Fruit fly (Drosophila melanogaster) whole organism, embryonic: ENCODE data around the gene CG9286.

Source experiments
- Antp ChIP-seq: fragments of 200-800 bp; sonication (Bioruptor generic); optimal IDR thresholded peaks from 3 replicates; lab custom pipeline; 2016; ENCODE audit warnings: missing biosample characterization, missing genetic modification characterization
- Asciz ChIP-seq: fragments of 200-800 bp; sonication (Bioruptor generic); optimal IDR thresholded peaks from 2 replicates; lab custom pipeline; 2017; ENCODE audit warnings: missing biosample characterization, mild to moderate bottlenecking, missing genetic modification characterization, missing genetic modification reagents
- CG10431 ChIP-seq: fragments of 200-800 bp; sonication (Bioruptor generic); optimal IDR thresholded peaks from 3 replicates; lab custom pipeline; 2018; ENCODE audit warnings: missing biosample characterization, mild to moderate bottlenecking, missing genetic modification characterization
- CG11504 ChIP-seq: fragments of 200-800 bp; sonication (Bioruptor generic); optimal IDR thresholded peaks from 3 replicates; lab custom pipeline; 2019; ENCODE audit warnings: missing biosample characterization, mild to moderate bottlenecking, missing genetic modification characterization, moderate library complexity
- CG1233 ChIP-seq: fragments of 200-800 bp; sonication (Bioruptor generic); optimal IDR thresholded peaks from 4 replicates; lab custom pipeline; 2018; ENCODE audit warnings: missing biosample characterization, mild to moderate bottlenecking, missing genetic modification characterization
- CG14860 ChIP-seq: fragments of 200-800 bp; sonication (Bioruptor generic); IDR thresholded peaks from 3 replicates; pipeline ENCODE4 v1.3.6; 2022; ENCODE audit warnings: missing biosample characterization, missing genetic modification characterization; ENCODE audit not compliant: partially characterized antibody
- CG17328 ChIP-seq: fragments of 200-800 bp; sonication (Bioruptor generic); IDR thresholded peaks from 2 replicates; pipeline ENCODE4 v1.3.6; 2022; ENCODE audit warnings: missing biosample characterization, missing genetic modification characterization
- CG18599 ChIP-seq: fragments of 200-800 bp; sonication (Bioruptor generic); optimal IDR thresholded peaks from 3 replicates; lab custom pipeline; 2017; ENCODE audit warnings: missing biosample characterization, missing genetic modification characterization, mild to moderate bottlenecking, moderate library complexity, missing genetic modification reagents
- CG30020 ChIP-seq: fragments of 200-800 bp; optimal IDR thresholded peaks from 2 replicates; lab custom pipeline; 2019; ENCODE audit warnings: missing biosample characterization, mild to moderate bottlenecking, missing genetic modification characterization, moderate library complexity
- CG31365 ChIP-seq: fragments of 200-800 bp; sonication (Bioruptor generic); optimal IDR thresholded peaks from 2 replicates; lab custom pipeline; 2018; ENCODE audit warnings: missing biosample characterization, mild to moderate bottlenecking, missing genetic modification characterization
- CG3726 ChIP-seq: fragments of 200-800 bp; sonication (Bioruptor generic); IDR thresholded peaks from 3 replicates; pipeline ENCODE4, ENCODE4 v1.3.6; 2022; ENCODE audit warnings: missing biosample characterization, missing genetic modification characterization
- CG6654 ChIP-seq: fragments of 200-800 bp; sonication (Bioruptor generic); optimal IDR thresholded peaks from 2 replicates; lab custom pipeline; 2017; ENCODE audit warnings: missing biosample characterization, mild to moderate bottlenecking, missing genetic modification characterization
- CG6765 ChIP-seq: fragments of 200-800 bp; sonication (Bioruptor generic); optimal IDR thresholded peaks from 3 replicates; lab custom pipeline; 2017; ENCODE audit warnings: missing biosample characterization, mild to moderate bottlenecking, missing genetic modification characterization
- CG7271 ChIP-seq: fragments of 200-800 bp; sonication (Bioruptor generic); optimal IDR thresholded peaks from 2 replicates; lab custom pipeline; 2018; ENCODE audit warnings: missing biosample characterization, mild to moderate bottlenecking, missing genetic modification characterization, moderate library complexity
- CG7745 ChIP-seq: fragments of 200-800 bp; sonication (Bioruptor generic); optimal IDR thresholded peaks from 2 replicates; lab custom pipeline; 2018; ENCODE audit warnings: missing biosample characterization, mild to moderate bottlenecking, missing genetic modification characterization, moderate library complexity
- CG7928 ChIP-seq: fragments of 200-800 bp; sonication (Bioruptor generic); optimal IDR thresholded peaks from 2 replicates; lab custom pipeline; 2017; ENCODE audit warnings: missing biosample characterization, mild to moderate bottlenecking, missing genetic modification characterization
- CG8359 ChIP-seq: fragments of 200-800 bp; sonication (Bioruptor generic); optimal IDR thresholded peaks from 2 replicates; lab custom pipeline; 2017; ENCODE audit warnings: missing biosample characterization, mild to moderate bottlenecking, missing genetic modification characterization, borderline replicate concordance
- CHES-1-like ChIP-seq: fragments of 200-800 bp; sonication (Bioruptor generic); optimal IDR thresholded peaks from 2 replicates; lab custom pipeline; 2016; ENCODE audit warnings: missing biosample characterization, missing genetic modification characterization
- Dll ChIP-seq: fragments of 200-800 bp; sonication (Bioruptor generic); IDR thresholded peaks from 4 replicates; pipeline ENCODE4 v1.3.6; 2022; ENCODE audit warnings: missing biosample characterization, missing genetic modification characterization; ENCODE audit not compliant: partially characterized antibody
- Doc2 ChIP-seq: fragments of 200-800 bp; sonication (Bioruptor generic); IDR thresholded peaks from 2 replicates; pipeline ENCODE4 v1.3.6; 2022; ENCODE audit warnings: missing biosample characterization, missing genetic modification characterization
- Doc3 ChIP-seq: fragments of 200-800 bp; sonication (Bioruptor generic); IDR thresholded peaks from 3 replicates; pipeline ENCODE4 v1.3.6; 2022; ENCODE audit warnings: missing biosample characterization, missing genetic modification characterization; ENCODE audit not compliant: partially characterized antibody
- H15 ChIP-seq: fragments of 200-800 bp; sonication (Bioruptor generic); IDR thresholded peaks from 3 replicates; pipeline ENCODE4 v1.3.6; 2022; ENCODE audit warnings: missing biosample characterization, missing genetic modification characterization
- HLH3B ChIP-seq: fragments of 200-800 bp; sonication (Bioruptor generic); IDR thresholded peaks from 2 replicates; pipeline ENCODE4 v1.3.6; 2022; ENCODE audit warnings: missing biosample characterization, missing genetic modification characterization
- HLH4C ChIP-seq: fragments of 200-800 bp; sonication (Bioruptor generic); IDR thresholded peaks from 3 replicates; pipeline ENCODE4 v1.3.6; 2022; ENCODE audit warnings: missing biosample characterization, missing genetic modification characterization; ENCODE audit not compliant: partially characterized antibody
- HmgD ChIP-seq: fragments of 200-800 bp; sonication (Bioruptor generic); optimal IDR thresholded peaks from 3 replicates; lab custom pipeline; 2016; ENCODE audit warnings: missing biosample characterization, missing genetic modification characterization
- Hmx ChIP-seq: fragments of 200-800 bp; sonication (Bioruptor generic); optimal IDR thresholded peaks from 2 replicates; lab custom pipeline; 2016; ENCODE audit warnings: missing biosample characterization, missing genetic modification characterization
- Nf-YA ChIP-seq: fragments of 200-800 bp; sonication (Bioruptor generic); IDR thresholded peaks from 2 replicates; pipeline ENCODE4 v1.3.6; 2022; ENCODE audit warnings: missing biosample characterization, missing genetic modification characterization
- Oaz ChIP-seq: fragments of 200-800 bp; sonication (Bioruptor generic); IDR thresholded peaks from 2 replicates; pipeline ENCODE4 v1.3.6; 2022; ENCODE audit warnings: missing biosample characterization, missing genetic modification characterization
- bab2 ChIP-seq: fragments of 200-800 bp; sonication (Bioruptor generic); optimal IDR thresholded peaks from 2 replicates; lab custom pipeline; 2016; ENCODE audit warnings: missing biosample characterization, missing genetic modification characterization
- bigmax ChIP-seq: fragments of 200-800 bp; sonication (Bioruptor generic); optimal IDR thresholded peaks from 2 replicates; lab custom pipeline; 2018; ENCODE audit warnings: missing biosample characterization, mild to moderate bottlenecking, missing genetic modification characterization
- cg ChIP-seq: fragments of 200-800 bp; sonication (Bioruptor generic); optimal IDR thresholded peaks from 3 replicates; lab custom pipeline; 2019; ENCODE audit warnings: missing biosample characterization, mild to moderate bottlenecking, missing genetic modification characterization, moderate library complexity
- crc ChIP-seq: fragments of 200-800 bp; sonication (Bioruptor generic); optimal IDR thresholded peaks from 2 replicates; lab custom pipeline; 2016; ENCODE audit warnings: missing biosample characterization, missing genetic modification characterization
- croc ChIP-seq: fragments of 200-800 bp; sonication (Bioruptor generic); conservative IDR thresholded peaks from 3 replicates; pipeline ENCODE4 v1.3.6; 2022; ENCODE audit warnings: missing biosample characterization, missing genetic modification characterization
- danr ChIP-seq: fragments of 200-800 bp; sonication (Bioruptor generic); IDR thresholded peaks from 2 replicates; pipeline ENCODE4 v1.3.6; 2022; ENCODE audit warnings: missing biosample characterization, missing genetic modification characterization
- grn ChIP-seq: fragments of 200-800 bp; sonication (Bioruptor generic); optimal IDR thresholded peaks from 3 replicates; lab custom pipeline; 2017; ENCODE audit warnings: missing biosample characterization, missing genetic modification characterization
- hbn ChIP-seq: fragments of 200-800 bp; sonication (Bioruptor generic); IDR thresholded peaks from 2 replicates; pipeline ENCODE4 v1.3.6; 2022; ENCODE audit warnings: missing biosample characterization, missing genetic modification characterization; ENCODE audit not compliant: partially characterized antibody
- her ChIP-seq: fragments of 200-800 bp; sonication (Bioruptor generic); optimal IDR thresholded peaks from 2 replicates; lab custom pipeline; 2016; ENCODE audit warnings: missing biosample characterization, missing genetic modification characterization
- jing ChIP-seq: fragments of 200-800 bp; sonication (Bioruptor generic); optimal IDR thresholded peaks from 2 replicates; lab custom pipeline; 2018; ENCODE audit warnings: missing biosample characterization, mild to moderate bottlenecking, missing genetic modification characterization
- lov ChIP-seq, 2 experiments: fragments of 200-800 bp in 1 of 2; fragments of >200 bp in 1 of 2; sonication (Bioruptor generic) in 1 of 2; IDR thresholded peaks in 1 of 2; optimal IDR thresholded peaks in 1 of 2; 2 replicates in 1 of 2; 3 replicates in 1 of 2; pipeline versions ENCODE4 v1.3.6 to Lab custom; 2017 to 2022; ENCODE audit warnings: missing biosample characterization in 1 of 2, missing genetic modification characterization in 1 of 2
- mld ChIP-seq: fragments of 200-800 bp; sonication (Bioruptor generic); IDR thresholded peaks from 3 replicates; pipeline ENCODE4 v1.3.6; 2022; ENCODE audit warnings: missing biosample characterization, missing genetic modification characterization; ENCODE audit not compliant: partially characterized antibody
- pfk ChIP-seq: fragments of 200-800 bp; sonication (Bioruptor generic); optimal IDR thresholded peaks from 2 replicates; lab custom pipeline; 2018; ENCODE audit warnings: missing biosample characterization, mild to moderate bottlenecking, missing genetic modification characterization, moderate library complexity
- pros ChIP-seq: fragments of 200-800 bp; sonication (Bioruptor generic); optimal IDR thresholded peaks from 3 replicates; lab custom pipeline; 2019; ENCODE audit warnings: missing biosample characterization, mild to moderate bottlenecking, missing genetic modification characterization, moderate library complexity
- rib ChIP-seq: fragments of 200-800 bp; sonication (Bioruptor generic); IDR thresholded peaks from 2 replicates; pipeline ENCODE4 v1.3.6; 2022; ENCODE audit warnings: missing biosample characterization, missing genetic modification characterization
- sna ChIP-seq: fragments of 200-800 bp; sonication (Bioruptor generic); IDR thresholded peaks from 2 replicates; pipeline ENCODE4 v1.3.6; 2022; ENCODE audit warnings: missing biosample characterization, missing genetic modification characterization; ENCODE audit not compliant: partially characterized antibody
- stc ChIP-seq: fragments of 200-800 bp; sonication (Bioruptor generic); IDR thresholded peaks from 2 replicates; pipeline ENCODE4 v1.3.6; 2022; ENCODE audit warnings: missing biosample characterization, missing genetic modification characterization
- stwl ChIP-seq: fragments of 200-800 bp; sonication (Bioruptor generic); optimal IDR thresholded peaks from 3 replicates; lab custom pipeline; 2018; ENCODE audit warnings: missing biosample characterization, mild to moderate bottlenecking, missing genetic modification characterization, moderate library complexity
- tap ChIP-seq: fragments of 200-800 bp; optimal IDR thresholded peaks from 3 replicates; lab custom pipeline; 2019; ENCODE audit warnings: missing biosample characterization, mild to moderate bottlenecking, missing genetic modification characterization, moderate library complexity
- ttk ChIP-seq: fragments of 200-800 bp; sonication (Bioruptor generic); IDR thresholded peaks from 2 replicates; pipeline ENCODE4 v2.1.2; 2022; ENCODE audit warnings: missing biosample characterization, missing genetic modification characterization
- tup ChIP-seq: fragments of 200-800 bp; sonication (Bioruptor generic); optimal IDR thresholded peaks from 2 replicates; lab custom pipeline; 2016; ENCODE audit warnings: missing biosample characterization, mild to moderate bottlenecking, missing genetic modification characterization, moderate library complexity
- zfh2 ChIP-seq: fragments of 200-800 bp; sonication (Bioruptor generic); optimal IDR thresholded peaks from 2 replicates; lab custom pipeline; 2016; ENCODE audit warnings: missing biosample characterization, missing genetic modification characterization

The CG9286 gene

DNA sequence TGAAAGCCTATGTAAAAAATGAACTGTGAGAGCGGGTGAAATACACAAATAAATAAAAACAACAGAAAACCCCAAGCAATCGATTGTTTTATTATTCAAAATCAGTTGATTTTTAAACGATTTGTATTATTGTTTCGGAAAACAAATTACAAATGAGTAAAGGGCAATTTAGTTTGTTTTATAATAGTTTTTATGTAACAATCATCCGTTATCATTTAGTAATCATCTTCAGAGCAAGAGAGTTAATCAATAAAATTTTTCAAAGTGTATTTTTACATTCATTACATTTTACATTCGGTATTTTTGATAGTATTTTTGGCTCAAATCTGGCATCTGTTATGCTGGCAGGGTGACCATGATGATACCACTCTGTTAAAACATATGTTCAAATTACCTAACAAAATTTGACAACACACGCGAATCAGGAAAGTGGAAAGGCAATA lies 1.5 kb upstream of the CG9286 start, which contains the start of the genes CG42375 and CG9288 (continued):
- TF ChIP-seq stc (GFP tag; lab: Robert Waterston, UW) (peak; percentile 76), Oaz (GFP tag; lab: Robert Waterston, UW) (no peak), CG8359 (GFP tag; lab: Kevin White, UChicago) (peak; percentile 58), H15 (GFP tag; lab: Robert Waterston, UW) (no peak), CG30020 (no peak), CG7745 (tag; lab: Kevin White, UChicago) (no peak), CG7928 (GFP tag; lab: Kevin White, UChicago) (no peak), rib (no peak), CG7271 (tag; lab: Kevin White, UChicago) (no peak), tap (peak; percentile 57), hbn (GFP tag; lab: Robert Waterston, UW) (no peak), CG1233 (GFP tag; lab: Kevin White, UChicago) (peak; percentile 70), stwl (peak; percentile 33), CG10431 (GFP tag; lab: Kevin White, UChicago) (no peak), CG6654 (GFP tag; lab: Kevin White, UChicago) (peak; percentile 41), her (GFP tag; lab: Kevin White, UChicago) (no peak), pfk (GFP tag; lab: Kevin White, UChicago) (no peak), bigmax (GFP tag; lab: Kevin White, UChicago) (no peak), Dll (GFP tag; lab: Robert Waterston, UW) (no peak), CG31365 (no peak), Nf-YA (GFP tag; lab: Robert Waterston, UW) (0 out of 2 replicates have a peak, but pooled peaks have one; percentile 52), tup (GFP tag; lab: Kevin White, UChicago) (no peak), ttk (peak; percentile 18; the same call in 1 of the 2 replicates), CG11504 (tag; lab: Kevin White, UChicago) (peak; percentile 86), Doc2 (GFP tag; lab: Robert Waterston, UW) (no peak), grn (GFP tag; lab: Kevin White, UChicago) (no peak), crc (GFP tag; lab: Kevin White, UChicago) (no peak), jing (no peak), Hmx (GFP tag; lab: Kevin White, UChicago) (peak; percentile 73), bab2 (peak; percentile 87), sna (GFP tag; lab: Robert Waterston, UW) (no peak), zfh2 (GFP tag; lab: Kevin White, UChicago) (peak; percentile 5), HLH4C (GFP tag; lab: Robert Waterston, UW) (no peak), HLH3B (GFP tag; lab: Robert Waterston, UW) (peak; percentile 81), croc (GFP tag; lab: Robert Waterston, UW) (peak; percentile 74), Asciz (peak; percentile 70), CG6765 (no peak), Doc3 (no peak), CG18599 (GFP tag; lab: Kevin White, UChicago) (peak; percentile 78), CHES-1-like (no peak), mld (GFP tag; lab: Robert Waterston, UW) (no peak), danr (GFP tag; lab: Robert Waterston, UW) (peak; percentile 40; the same call in 1 of the 2 replicates), HmgD (GFP tag; lab: Kevin White, UChicago) (no peak), CG3726 (GFP tag; lab: Robert Waterston, UW) (no peak), CG14860 (GFP tag; lab: Robert Waterston, UW) (no peak), lov (optimal IDR thresholded peaks at IDR 0.05; lab: Kevin White, UChicago) (no peak), lov (GFP tag; IDR thresholded peaks at IDR 0.05; lab: Robert Waterston, UW) (no peak), Antp (GFP tag; lab: Kevin White, UChicago) (no peak), cg (GFP tag; lab: Kevin White, UChicago) (no peak), CG17328 (GFP tag; lab: Robert Waterston, UW) (no peak), pros (GFP tag; lab: Kevin White, UChicago) (no peak)
